Fruit fly (Drosophila melanogaster): ENCODE data around the gene CG7611.

DNA sequence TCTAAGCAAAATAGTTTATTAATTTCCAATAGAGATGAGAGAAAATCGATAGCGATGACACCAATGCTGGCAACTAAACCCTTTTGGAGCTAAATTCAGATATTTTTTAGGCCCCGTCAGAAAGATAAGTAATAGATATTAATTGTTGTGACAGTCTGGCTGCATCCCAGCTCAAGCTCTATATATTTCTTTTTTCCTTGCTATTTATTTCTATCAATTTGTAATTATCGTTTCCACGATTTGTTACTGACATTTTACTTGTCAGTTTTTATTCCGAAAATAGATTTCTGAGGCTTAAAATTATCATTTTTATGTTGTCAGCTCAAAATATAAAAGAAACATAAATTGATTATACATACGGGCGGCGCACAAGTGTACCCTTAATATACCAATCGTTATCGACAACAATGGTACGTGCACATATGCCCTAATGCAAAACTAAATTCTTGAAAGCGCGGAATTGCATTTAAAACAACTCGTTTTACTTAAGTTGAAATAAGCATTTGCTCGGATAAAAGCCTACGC is 45.9 kb downstream of the CG7611 start, which contains the start of the genes CRIF and SMC5:
- TF ChIP-seq CG8478 (optimal IDR thresholded peaks at IDR 0.05) (no peak), CTCF (optimal IDR thresholded peaks at IDR 0.05) (no peak)

All from S2 (cell line).